Fruit fly (Drosophila melanogaster): ENCODE data around the gene Tspo.

dm6 chr2L:527689-528088, 31.7 kb upstream of the Tspo start:
- TF ChIP-seq fd85E (GFP tag; optimal IDR thresholded peaks at IDR 0.05) (no peak), Sox15 (GFP tag; optimal IDR thresholded peaks at IDR 0.05) (no peak), Blimp-1 (GFP tag; optimal IDR thresholded peaks at IDR 0.05) (no peak), salr (GFP tag; optimal IDR thresholded peaks at IDR 0.05) (no peak)
